Worm (Caenorhabditis elegans) whole organism, midembryonic: ENCODE measurements around the gene pals-39.
A peak's percentile ranks its signal among the peaks of the same experiment; 100 is the strongest.

Source experiments
- T22C8.4 ChIP-seq: fragments of 200-800 bp; sonication (Bioruptor generic); IDR thresholded peaks from 2 replicates; pipeline ENCODE4 v1.3.6; 2022; ENCODE audit warnings: missing genetic modification characterization, missing compliant biosample characterization
- cog-1 ChIP-seq: sonication (generic microtip); optimal IDR thresholded peaks from 2 replicates; lab custom pipeline; 2016; ENCODE audit warnings: missing genetic modification characterization, missing compliant biosample characterization
- flt-1 ChIP-seq: fragments of 200-800 bp; sonication (Bioruptor generic); IDR thresholded peaks from 2 replicates; pipeline ENCODE4 v1.3.6; 2022; ENCODE audit warnings: missing genetic modification characterization, missing compliant biosample characterization
- klf-2 ChIP-seq: fragments of 200-800 bp; sonication (Bioruptor generic); conservative IDR thresholded peaks from 2 replicates; pipeline ENCODE4 v1.3.6; 2022; ENCODE audit warnings: missing genetic modification reagents, missing genetic modification characterization, missing compliant biosample characterization
- med-1 ChIP-seq: sonication (generic microtip); optimal IDR thresholded peaks from 2 replicates; lab custom pipeline; 2017; ENCODE audit warnings: missing genetic modification characterization, mild to moderate bottlenecking, missing compliant biosample characterization, antibody characterized with exemption, missing genetic modification reagents; ENCODE audit not compliant: insufficient read depth
- ref-1 ChIP-seq: fragments of 200-800 bp; sonication (Bioruptor generic); conservative IDR thresholded peaks from 2 replicates; pipeline ENCODE4 v1.3.6; 2022; ENCODE audit warnings: missing genetic modification reagents, missing genetic modification characterization, missing compliant biosample characterization
- tab-1 ChIP-seq: fragments of 200-800 bp; sonication (Bioruptor generic); IDR thresholded peaks from 2 replicates; pipeline ENCODE4 v1.3.6; 2022; ENCODE audit warnings: missing genetic modification characterization, missing compliant biosample characterization
- ztf-23 ChIP-seq: fragments of 200-800 bp; sonication (Bioruptor generic); IDR thresholded peaks from 2 replicates; pipeline ENCODE4 v1.3.6; 2022; ENCODE audit warnings: missing genetic modification reagents, missing genetic modification characterization, missing compliant biosample characterization
- ztf-29 ChIP-seq: fragments of 200-800 bp; sonication (Bioruptor generic); IDR thresholded peaks from 2 replicates; pipeline ENCODE4 v1.3.6; 2022; ENCODE audit warnings: missing genetic modification reagents, missing genetic modification characterization, missing compliant biosample characterization

Gene pals-39

ce11 chrV:12443754-12444153, at the start of gene pals-39:
TSS of gene pals-39 (minus strand) at chrV:12443854.
- TF ChIP-seq flt-1, result no peak
- TF ChIP-seq ztf-29, result no peak
- no peak for TF ChIP-seq ref-1 (GFP tag; lab: Robert Waterston, UW)
- TF ChIP-seq med-1 (GFP tag; lab: Kevin White, UChicago), result no peak
- TF ChIP-seq klf-2 (GFP tag; lab: Robert Waterston, UW), result no peak
- TF ChIP-seq T22C8.4 (GFP tag; lab: Robert Waterston, UW), result no peak
- TF ChIP-seq ztf-23 (GFP tag; lab: Robert Waterston, UW), result no peak
- TF ChIP-seq tab-1 (GFP tag; lab: Robert Waterston, UW), result no peak
- no peak for TF ChIP-seq cog-1 (tag; lab: Kevin White, UChicago)

DNA sequence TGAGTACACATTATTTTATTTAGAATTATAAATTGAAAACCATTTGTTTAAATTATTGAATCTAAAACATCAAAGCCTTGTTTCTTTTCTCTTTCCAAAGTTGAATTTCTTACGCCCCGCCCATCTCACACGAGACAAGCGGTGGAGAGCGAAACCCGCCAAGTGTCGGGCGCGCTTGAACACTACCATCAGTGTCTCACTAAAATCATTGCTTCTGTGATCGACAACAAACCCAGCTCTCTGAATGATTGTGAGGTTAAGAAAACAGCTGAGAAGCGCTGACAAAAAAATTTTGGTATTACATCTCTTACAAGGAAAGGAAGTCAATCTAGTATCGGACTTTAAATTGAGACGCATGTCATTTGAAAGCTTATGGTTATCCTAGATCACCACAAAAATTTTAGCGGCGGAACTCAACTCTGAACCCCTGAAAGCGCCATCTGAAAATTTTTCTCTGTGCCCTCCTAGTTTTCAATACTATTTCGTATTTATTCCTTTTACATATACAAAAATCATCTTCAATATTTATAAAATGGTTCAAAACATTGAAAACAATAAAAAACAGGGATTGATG, 47.5 kb upstream of the pals-39 start:
- no peak for TF ChIP-seq med-1 (GFP tag; lab: Kevin White, UChicago)
- TF ChIP-seq cog-1 (tag; lab: Kevin White, UChicago), result no peak
- 0 out of 2 replicates have a peak, but pooled peaks have one; percentile 16 for TF ChIP-seq klf-2 (GFP tag; lab: Robert Waterston, UW)
- TF ChIP-seq ref-1 (GFP tag; lab: Robert Waterston, UW), result no peak
- no peak for TF ChIP-seq tab-1 (GFP tag; lab: Robert Waterston, UW)
- peak; percentile 23; the same call in 1 of the 2 replicates for TF ChIP-seq flt-1
- no peak for TF ChIP-seq ztf-29
- no peak for TF ChIP-seq ztf-23 (GFP tag; lab: Robert Waterston, UW)
- TF ChIP-seq T22C8.4 (GFP tag; lab: Robert Waterston, UW), result no peak

- no peak for TF ChIP-seq T22C8.4 (GFP tag; lab: Robert Waterston, UW)
- no peak for TF ChIP-seq med-1 (GFP tag; lab: Kevin White, UChicago)
- TF ChIP-seq klf-2 (GFP tag; lab: Robert Waterston, UW), result no peak
- no peak for TF ChIP-seq ref-1 (GFP tag; lab: Robert Waterston, UW)
- TF ChIP-seq ztf-29, result no peak
- TF ChIP-seq tab-1 (GFP tag; lab: Robert Waterston, UW), result no peak
- no peak for TF ChIP-seq cog-1 (tag; lab: Kevin White, UChicago)
- no peak for TF ChIP-seq ztf-23 (GFP tag; lab: Robert Waterston, UW)
- no peak for TF ChIP-seq flt-1
Measured at ce11 chrV:12488002-12488401, 44.3 kb upstream of the pals-39 start.

DNA sequence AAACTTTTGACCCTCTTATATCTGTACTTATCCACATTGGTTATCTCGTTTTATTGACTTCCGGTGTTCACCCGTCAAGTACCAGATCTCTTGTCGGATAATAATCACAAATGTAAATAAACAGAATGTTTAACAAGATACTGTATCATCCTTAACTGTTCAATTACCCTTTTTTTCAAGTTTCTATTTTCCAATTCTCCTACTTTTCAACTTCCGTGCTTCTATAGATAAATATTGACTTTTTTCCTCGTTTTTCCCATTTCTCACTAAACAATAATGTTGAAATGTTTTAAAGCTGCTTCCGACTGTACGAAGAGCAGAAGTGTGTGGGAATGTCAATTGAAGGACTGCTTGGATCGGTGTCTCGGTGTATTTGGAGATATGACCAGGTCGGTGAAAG, 43.3 kb upstream of the pals-39 start, which contains the start of gene inx-11:
Gene inx-11, plus strand, starts transcription at position 301 of the 400 bp plus-strand sequence.
- TF ChIP-seq ref-1 (GFP tag; lab: Robert Waterston, UW), result no peak
- TF ChIP-seq ztf-29, result no peak
- TF ChIP-seq ztf-23 (GFP tag; lab: Robert Waterston, UW), result no peak

DNA sequence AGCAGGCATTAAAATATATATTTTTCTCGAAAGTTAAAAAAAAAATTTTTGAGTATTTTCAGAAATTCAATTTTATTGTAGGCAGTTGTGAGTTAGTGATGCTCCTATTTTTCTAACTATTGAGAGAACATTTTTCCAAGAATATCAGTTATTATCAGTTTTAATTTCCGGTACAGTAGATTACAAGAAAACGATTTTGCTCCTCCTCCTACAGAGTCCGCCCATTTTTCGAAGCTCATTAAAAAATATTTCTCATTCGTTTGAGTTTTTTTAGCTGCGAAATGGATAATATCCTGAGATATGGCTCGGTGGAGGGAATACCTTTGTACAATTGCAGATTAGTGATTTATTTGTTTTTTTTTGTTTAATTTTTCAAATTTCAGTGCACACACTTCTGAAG, 40.9 kb upstream of the pals-39 start, which contains the start of gene srt-39:
Gene srt-39, plus strand, starts transcription at position 301 of the 400 bp plus-strand sequence.
- TF ChIP-seq klf-2 (GFP tag; lab: Robert Waterston, UW) (no peak), cog-1 (tag; lab: Kevin White, UChicago) (no peak), tab-1 (GFP tag; lab: Robert Waterston, UW) (no peak), flt-1 (no peak), med-1 (GFP tag; lab: Kevin White, UChicago) (no peak)

DNA sequence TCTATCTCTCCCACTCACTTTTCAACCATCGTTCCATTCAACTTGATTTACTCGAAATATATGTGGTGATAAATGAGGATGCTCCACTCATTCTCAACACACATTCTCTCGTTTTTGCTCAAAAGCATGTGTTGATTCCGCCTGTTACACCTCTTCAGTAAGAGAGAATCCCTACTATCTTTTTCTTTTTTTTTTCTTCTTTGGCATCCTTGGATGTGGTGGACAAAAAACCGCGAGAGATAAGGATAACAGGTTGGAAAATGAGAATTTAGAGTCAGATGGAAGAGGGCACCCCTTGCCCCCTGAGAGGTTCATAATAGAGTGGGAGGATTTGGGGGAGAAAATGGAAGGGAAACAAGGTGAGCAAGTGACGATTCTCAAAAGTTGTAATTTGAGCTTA, 35.3 kb upstream of the pals-39 start:
- TF ChIP-seq ref-1 (GFP tag; lab: Robert Waterston, UW) (no peak), klf-2 (GFP tag; lab: Robert Waterston, UW) (no peak), ztf-29 (no peak), ztf-23 (GFP tag; lab: Robert Waterston, UW) (no peak), T22C8.4 (GFP tag; lab: Robert Waterston, UW) (no peak), med-1 (GFP tag; lab: Kevin White, UChicago) (no peak)

- TF ChIP-seq flt-1, result no peak
- no peak for TF ChIP-seq ztf-29
- TF ChIP-seq cog-1 (tag; lab: Kevin White, UChicago), result no peak
- TF ChIP-seq klf-2 (GFP tag; lab: Robert Waterston, UW), result no peak
- TF ChIP-seq T22C8.4 (GFP tag; lab: Robert Waterston, UW), result no peak
- TF ChIP-seq ztf-23 (GFP tag; lab: Robert Waterston, UW), result no peak
- TF ChIP-seq med-1 (GFP tag; lab: Kevin White, UChicago), result no peak
- TF ChIP-seq tab-1 (GFP tag; lab: Robert Waterston, UW), result no peak
- no peak for TF ChIP-seq ref-1 (GFP tag; lab: Robert Waterston, UW)
Measured at ce11 chrV:12478111-12478510, 34.5 kb upstream of the pals-39 start, which contains the start of gene atn-1. TSS of gene atn-1 (plus strand) at chrV:12478411.

ce11 chrV:12477139-12477538, 33.5 kb upstream of the pals-39 start:
- TF ChIP-seq med-1 (GFP tag; lab: Kevin White, UChicago) (no peak), ztf-23 (GFP tag; lab: Robert Waterston, UW) (no peak), flt-1 (no peak), T22C8.4 (GFP tag; lab: Robert Waterston, UW) (no peak), klf-2 (GFP tag; lab: Robert Waterston, UW) (no peak), tab-1 (GFP tag; lab: Robert Waterston, UW) (no peak), cog-1 (tag; lab: Kevin White, UChicago) (no peak), ref-1 (GFP tag; lab: Robert Waterston, UW) (no peak), ztf-29 (no peak)

DNA sequence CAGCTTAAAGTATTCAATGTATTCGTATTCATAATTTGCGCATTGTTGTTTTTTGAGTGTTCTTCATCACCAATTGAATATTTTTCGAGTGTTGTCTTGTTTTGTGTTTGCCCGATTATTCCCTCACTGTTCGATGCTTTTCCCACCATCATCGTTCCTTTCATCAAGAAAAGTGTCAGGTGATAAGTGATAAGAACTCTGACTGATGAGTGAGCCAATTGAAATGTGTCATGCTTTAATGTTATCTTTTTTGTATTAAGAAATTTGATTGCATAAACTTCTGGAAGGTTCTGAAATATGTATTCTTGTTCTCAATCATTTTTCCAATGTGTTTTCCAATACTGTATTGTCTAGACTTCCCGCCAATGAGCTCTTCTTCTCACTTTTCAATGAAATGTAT, 31.7 kb upstream of the pals-39 start:
- TF ChIP-seq T22C8.4 (GFP tag; lab: Robert Waterston, UW) (no peak), ztf-23 (GFP tag; lab: Robert Waterston, UW) (no peak), tab-1 (GFP tag; lab: Robert Waterston, UW) (no peak), ztf-29 (no peak), ref-1 (GFP tag; lab: Robert Waterston, UW) (no peak), flt-1 (no peak), cog-1 (tag; lab: Kevin White, UChicago) (no peak), med-1 (GFP tag; lab: Kevin White, UChicago) (no peak), klf-2 (GFP tag; lab: Robert Waterston, UW) (no peak)
